Worm (Caenorhabditis elegans): ENCODE measurements around the gene H04M03.11.
A peak's percentile ranks its signal among the peaks of the same experiment; 100 is the strongest.

The H04M03.11 gene

DNA sequence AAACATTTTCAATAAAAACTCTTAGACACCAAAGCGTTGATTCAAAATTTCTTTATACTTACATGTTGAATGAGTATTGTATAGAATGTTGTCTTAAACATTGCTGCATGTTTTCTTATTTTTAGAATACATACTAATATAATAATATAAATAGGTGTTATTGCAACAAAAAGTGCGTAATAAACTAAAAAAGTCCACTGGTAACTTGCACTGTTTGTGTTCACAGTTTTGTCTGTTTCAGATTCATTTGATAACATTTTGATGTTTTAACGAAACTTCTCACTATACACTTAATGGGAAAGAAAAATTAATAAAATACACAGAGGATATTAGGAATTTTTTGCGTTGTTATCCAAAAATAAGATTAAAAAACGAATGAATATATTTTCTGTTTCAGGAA, 10.6 kb downstream of the H04M03.11 start, which contains the start of gene srv-19:
srv-19 (minus strand) TSS at position 101 of the 400 bp plus-strand sequence.
- TF ChIP-seq hlh-17 (GFP tag; optimal IDR thresholded peaks at IDR 0.05; ENCODE audit: borderline replicate concordance) (no peak), aly-2 (tag; optimal IDR thresholded peaks at IDR 0.05) (no peak), elt-2 (tag; optimal IDR thresholded peaks at IDR 0.05) (no peak), unc-98 (GFP tag; IDR thresholded peaks at IDR 0.05) (no peak), blmp-1 (tag; optimal IDR thresholded peaks at IDR 0.05) (no peak)

- TF ChIP-seq vab-15 (tag; optimal IDR thresholded peaks at IDR 0.05) (no peak), unc-62 (GFP tag; optimal IDR thresholded peaks at IDR 0.05) (no peak), tbx-2 (tag; optimal IDR thresholded peaks at IDR 0.05) (no peak), mab-9 (GFP tag; IDR thresholded peaks at IDR 0.05) (no peak), nhr-11 (tag; optimal IDR thresholded peaks at IDR 0.05) (no peak), nhr-85 (tag) (no peak), unc-98 (GFP tag; IDR thresholded peaks at IDR 0.05) (no peak), rnt-1 (tag; optimal IDR thresholded peaks at IDR 0.05) (no peak)
These were observed 14.3 kb downstream of the H04M03.11 start, which contains the start of gene srv-17 for ce11 chrIV:5870072-5870471. TSS of gene srv-17 (minus strand) at chrIV:5870172.

- TF ChIP-seq efl-1 (optimal IDR thresholded peaks at IDR 0.05) (no peak), efl-1 (GFP tag; optimal IDR thresholded peaks at IDR 0.05 in 1 of 2) (peak in 1 of 2 experiments; percentile 79), lin-13 (GFP tag; optimal IDR thresholded peaks at IDR 0.05) (no peak)
These were observed 15.0 kb downstream of the H04M03.11 start for ce11 chrIV:5869354-5869753.

DNA sequence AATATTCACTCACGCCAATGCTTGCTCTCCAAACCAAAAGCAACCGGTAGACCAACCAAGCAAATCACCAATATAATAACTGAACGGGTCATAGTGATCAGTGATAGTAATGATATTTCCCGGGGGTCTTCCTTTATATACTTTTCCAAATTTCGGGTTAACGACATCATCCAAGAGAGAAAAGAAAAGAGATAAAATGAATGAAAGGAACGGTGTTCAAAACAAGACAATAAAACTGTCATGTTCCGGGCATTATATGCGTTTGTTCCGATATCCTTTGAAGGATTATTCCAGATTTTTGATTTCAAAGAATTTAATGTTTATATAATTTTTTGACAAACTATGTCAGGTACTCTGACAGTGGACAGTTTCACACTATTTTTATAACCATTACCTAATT, 17.2 kb downstream of the H04M03.11 start, which contains the start of gene C06E7.88:
C06E7.88 (minus strand) TSS at position 101 of the 400 bp plus-strand sequence.
- no peak for TF ChIP-seq mab-9 (GFP tag; IDR thresholded peaks at IDR 0.05)
- no peak for TF ChIP-seq ces-1 (GFP tag; optimal IDR thresholded peaks at IDR 0.05)
- TF ChIP-seq egl-27 (tag; optimal IDR thresholded peaks at IDR 0.05) = no peak
- TF ChIP-seq hlh-17 (GFP tag; optimal IDR thresholded peaks at IDR 0.05; ENCODE audit: borderline replicate concordance) = no peak
- no peak for TF ChIP-seq mef-2 (tag; optimal IDR thresholded peaks at IDR 0.05)
- no peak for TF ChIP-seq ets-5 (GFP tag; IDR thresholded peaks at IDR 0.05)

ce11 chrIV:5865818-5866217, 18.6 kb downstream of the H04M03.11 start, which contains the start of gene spe-27:
TSS of gene spe-27 (minus strand) at chrIV:5865918.
- no peak for TF ChIP-seq mab-9 (GFP tag; IDR thresholded peaks at IDR 0.05)
- TF ChIP-seq C04F5.9 (tag; optimal IDR thresholded peaks at IDR 0.05) = no peak
- TF ChIP-seq unc-98 (GFP tag; IDR thresholded peaks at IDR 0.05) = no peak
- TF ChIP-seq lin-14 (GFP tag; optimal IDR thresholded peaks at IDR 0.05) = no peak

- TF ChIP-seq zag-1 (tag; optimal IDR thresholded peaks at IDR 0.05) (no peak), vab-15 (tag; optimal IDR thresholded peaks at IDR 0.05) (no peak), fos-1 (tag; optimal IDR thresholded peaks at IDR 0.05) (no peak), C16A3.4 (tag; optimal IDR thresholded peaks at IDR 0.05) (no peak), swsn-7 (tag; optimal IDR thresholded peaks at IDR 0.05) (no peak), blmp-1 (tag; optimal IDR thresholded peaks at IDR 0.05) (peak; percentile 16), ceh-88 (GFP tag; IDR thresholded peaks at IDR 0.05) (no peak), ama-1 (optimal IDR thresholded peaks at IDR 0.05) (no peak)
These were observed 23.6 kb downstream of the H04M03.11 start for ce11 chrIV:5860762-5861161.

DNA sequence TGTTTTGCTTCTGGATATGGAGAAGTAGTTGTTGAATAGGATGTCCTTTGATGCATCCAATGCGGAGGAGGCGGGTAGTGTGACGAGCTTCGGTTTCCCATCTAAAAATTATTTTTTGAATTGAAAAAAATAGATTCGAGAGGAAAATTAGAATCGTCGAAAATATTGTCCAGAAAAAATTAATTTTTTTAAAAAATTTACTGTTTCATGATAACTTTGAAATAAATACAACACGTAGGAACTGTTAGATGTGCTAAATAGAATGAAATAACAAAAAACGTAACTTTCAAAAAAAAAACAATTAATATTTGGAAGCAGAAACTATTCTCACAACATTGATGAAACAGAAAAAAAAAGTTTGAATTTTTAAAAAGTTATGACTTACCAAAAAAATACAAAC, 24.5 kb downstream of the H04M03.11 start, which contains the start of gene C06E7.4:
C06E7.4 (minus strand) TSS at position 101 of the 400 bp plus-strand sequence.
- TF ChIP-seq grh-1 (GFP tag; IDR thresholded peaks at IDR 0.05) (no peak), lir-3 (tag; optimal IDR thresholded peaks at IDR 0.05; ENCODE audit: poor library complexity) (no peak), nhr-237 (tag; optimal IDR thresholded peaks at IDR 0.05) (no peak), Y116A8C.19 (tag; optimal IDR thresholded peaks at IDR 0.05; ENCODE audit: borderline replicate concordance) (no peak), ceh-90 (tag; optimal IDR thresholded peaks at IDR 0.05) (no peak), tbx-2 (tag; optimal IDR thresholded peaks at IDR 0.05) (no peak), lin-15B (tag; optimal IDR thresholded peaks at IDR 0.05) (no peak), rnt-1 (tag; optimal IDR thresholded peaks at IDR 0.05) (no peak), mdl-1 (tag; optimal IDR thresholded peaks at IDR 0.05) (no peak), xbp-1 (tag; optimal IDR thresholded peaks at IDR 0.05) (no peak), fos-1 (tag; optimal IDR thresholded peaks at IDR 0.05) (no peak)
